Worm (Caenorhabditis elegans) whole organism, L2 larva: Measurements from ENCODE around the gene T15B7.8.

Experiments
- C34F6.9 ChIP-seq: fragments of 150-350 bp; optimal IDR thresholded peaks from 2 replicates; lab custom pipeline; 2014; ENCODE audit warnings: missing biosample characterization, missing genetic modification characterization
- F13H6.1 ChIP-seq: sonication (generic microtip); optimal IDR thresholded peaks from 2 replicates; lab custom pipeline; 2016; ENCODE audit warnings: missing genetic modification characterization, missing compliant biosample characterization
- alr-1 ChIP-seq: fragments of 150-350 bp; optimal IDR thresholded peaks from 2 replicates; lab custom pipeline; 2014; ENCODE audit warnings: missing biosample characterization, missing genetic modification characterization
- aly-2 ChIP-seq: fragments of 150-350 bp; optimal IDR thresholded peaks from 2 replicates; lab custom pipeline; 2014; ENCODE audit warnings: missing biosample characterization, missing genetic modification characterization
- ama-1 ChIP-seq: fragments of 150-350 bp; optimal IDR thresholded peaks from 2 replicates; lab custom pipeline; 2018; ENCODE audit warnings: inconsistent platforms
- ceh-16 ChIP-seq: fragments of 150-350 bp; optimal IDR thresholded peaks from 2 replicates; lab custom pipeline; 2014; ENCODE audit warnings: missing biosample characterization, missing genetic modification characterization
- ceh-82 ChIP-seq: fragments of 150-350 bp; optimal IDR thresholded peaks from 2 replicates; lab custom pipeline; 2014; ENCODE audit warnings: missing biosample characterization, missing genetic modification characterization
- crh-2 ChIP-seq: sonication (generic microtip); optimal IDR thresholded peaks from 2 replicates; lab custom pipeline; 2017; ENCODE audit warnings: missing biosample characterization, missing genetic modification characterization
- elt-3 ChIP-seq: sonication (generic microtip); optimal IDR thresholded peaks from 2 replicates; lab custom pipeline; 2017; ENCODE audit warnings: missing biosample characterization, missing genetic modification characterization
- fos-1 ChIP-seq: fragments of 150-350 bp; optimal IDR thresholded peaks from 2 replicates; lab custom pipeline; 2014; ENCODE audit warnings: missing biosample characterization, missing genetic modification characterization
- gmeb-1 ChIP-seq: fragments of 150-350 bp; optimal IDR thresholded peaks from 2 replicates; lab custom pipeline; 2014; ENCODE audit warnings: missing biosample characterization, missing genetic modification characterization
- lin-11 ChIP-seq: fragments of 150-350 bp; sonication (generic microtip); optimal IDR thresholded peaks from 2 replicates; lab custom pipeline; 2014; ENCODE audit warnings: missing biosample characterization, missing genetic modification characterization, inconsistent platforms, mixed read lengths
- lin-13 ChIP-seq: fragments of 150-350 bp; optimal IDR thresholded peaks from 2 replicates; lab custom pipeline; 2014; ENCODE audit warnings: missing biosample characterization, missing genetic modification reagents, missing genetic modification characterization
- lsy-2 ChIP-seq, 2 experiments: fragments of 150-350 bp in 1 of 2; sonication (generic microtip) in 1 of 2; optimal IDR thresholded peaks; 2 replicates each; lab custom pipeline; 2014 to 2017; ENCODE audit warnings: missing biosample characterization in 2 of 2, missing genetic modification characterization in 2 of 2
- mab-5 ChIP-seq: fragments of 150-350 bp; optimal IDR thresholded peaks from 2 replicates; lab custom pipeline; 2014; ENCODE audit warnings: missing biosample characterization, missing genetic modification characterization
- mbf-1 ChIP-seq: sonication (generic microtip); optimal IDR thresholded peaks from 2 replicates; lab custom pipeline; 2017; ENCODE audit warnings: missing biosample characterization, missing genetic modification characterization
- mdl-1 ChIP-seq, 2 experiments: fragments of 150-350 bp in 1 of 2; sonication (generic microtip) in 1 of 2; optimal IDR thresholded peaks; 2 replicates each; lab custom pipeline; 2017; ENCODE audit warnings: missing biosample characterization in 2 of 2, missing genetic modification characterization in 2 of 2
- nhr-11 ChIP-seq: fragments of 150-350 bp; optimal IDR thresholded peaks from 2 replicates; lab custom pipeline; 2014; ENCODE audit warnings: missing biosample characterization, missing genetic modification characterization
- nhr-12 ChIP-seq: fragments of 150-350 bp; optimal IDR thresholded peaks from 2 replicates; lab custom pipeline; 2014; ENCODE audit warnings: missing biosample characterization, missing genetic modification characterization
- nhr-129 ChIP-seq: fragments of 150-350 bp; optimal IDR thresholded peaks from 2 replicates; lab custom pipeline; 2014; ENCODE audit warnings: missing biosample characterization, missing genetic modification characterization
- nhr-21 ChIP-seq: fragments of 150-350 bp; optimal IDR thresholded peaks from 2 replicates; lab custom pipeline; 2014; ENCODE audit warnings: missing biosample characterization, missing genetic modification characterization
- nhr-23 ChIP-seq: fragments of 150-350 bp; optimal IDR thresholded peaks from 2 replicates; lab custom pipeline; 2014; ENCODE audit warnings: missing biosample characterization, missing genetic modification reagents, missing genetic modification characterization
- nhr-237 ChIP-seq: fragments of 150-350 bp; optimal IDR thresholded peaks from 2 replicates; lab custom pipeline; 2014; ENCODE audit warnings: missing biosample characterization, missing genetic modification characterization
- nhr-25 ChIP-seq: fragments of 150-350 bp; sonication (generic microtip); optimal IDR thresholded peaks from 3 replicates; lab custom pipeline; 2014; ENCODE audit warnings: missing biosample characterization, missing genetic modification characterization
- nhr-6 ChIP-seq: fragments of 150-350 bp; optimal IDR thresholded peaks from 2 replicates; lab custom pipeline; 2014; ENCODE audit warnings: missing biosample characterization, missing genetic modification characterization
- peb-1 ChIP-seq: fragments of 150-350 bp; optimal IDR thresholded peaks from 2 replicates; lab custom pipeline; 2014; ENCODE audit warnings: missing biosample characterization, missing genetic modification characterization
- sem-4 ChIP-seq: fragments of 150-350 bp; optimal IDR thresholded peaks from 2 replicates; lab custom pipeline; 2014; ENCODE audit warnings: missing biosample characterization, missing genetic modification reagents, missing genetic modification characterization
- sma-3 ChIP-seq: sonication (generic microtip); optimal IDR thresholded peaks from 2 replicates; lab custom pipeline; 2016; ENCODE audit warnings: missing genetic modification reagents, missing genetic modification characterization, missing compliant biosample characterization
- sma-9 ChIP-seq, 2 experiments: fragments of 150-350 bp in 1 of 2; sonication (generic microtip) in 1 of 2; optimal IDR thresholded peaks; 2 replicates each; lab custom pipeline; 2014 to 2016; ENCODE audit warnings: missing genetic modification characterization in 2 of 2, mild to moderate bottlenecking in 1 of 2, missing biosample characterization in 1 of 2, missing compliant biosample characterization in 1 of 2, missing genetic modification reagents in 1 of 2, moderate library complexity in 1 of 2
- snpc-4 ChIP-seq: fragments of 150-350 bp; optimal IDR thresholded peaks from 2 replicates; lab custom pipeline; 2014; ENCODE audit warnings: missing biosample characterization, missing genetic modification characterization
- unc-39 ChIP-seq: fragments of 150-350 bp; optimal IDR thresholded peaks from 2 replicates; lab custom pipeline; 2014; ENCODE audit warnings: missing biosample characterization, missing genetic modification characterization
- unc-62 ChIP-seq: fragments of 150-350 bp; optimal IDR thresholded peaks from 2 replicates; lab custom pipeline; 2014; ENCODE audit warnings: missing biosample characterization, missing genetic modification reagents, missing genetic modification characterization
- ztf-1 ChIP-seq: fragments of 200-800 bp; sonication (Bioruptor generic); conservative IDR thresholded peaks from 2 replicates; pipeline ENCODE4 v1.3.6; 2022; ENCODE audit warnings: missing genetic modification characterization, missing compliant biosample characterization
- ztf-11 ChIP-seq: sonication (generic microtip); optimal IDR thresholded peaks from 2 replicates; lab custom pipeline; 2017; ENCODE audit warnings: missing biosample characterization, missing genetic modification characterization
- ztf-4 ChIP-seq: fragments of 150-350 bp; optimal IDR thresholded peaks from 2 replicates; lab custom pipeline; 2014; ENCODE audit warnings: missing biosample characterization, missing genetic modification characterization

The T15B7.8 gene

ce11 chrV:6823432-6823831 is 1.8 kb downstream of the T15B7.8 start:
- TF ChIP-seq crh-2 (tag; lab: Kevin White, UChicago), result peak; percentile 47
- peak; percentile 68 for TF ChIP-seq sma-9 (GFP tag; optimal IDR thresholded peaks at IDR 0.05; lab: Kevin White, UChicago)
- no peak for TF ChIP-seq sma-9 (tag; optimal IDR thresholded peaks at IDR 0.05; lab: Kevin White, UChicago)
- TF ChIP-seq gmeb-1 (tag; lab: Kevin White, UChicago), result no peak
- TF ChIP-seq unc-39 (tag; lab: Kevin White, UChicago), result no peak
- TF ChIP-seq mab-5 (tag; lab: Kevin White, UChicago), result no peak
- peak; percentile 97 for TF ChIP-seq fos-1 (tag; lab: Kevin White, UChicago)
- no peak for TF ChIP-seq nhr-11 (tag; lab: Kevin White, UChicago)
- no peak for TF ChIP-seq nhr-129
- no peak for TF ChIP-seq mbf-1 (tag; lab: Kevin White, UChicago)

ce11 chrV:6828786-6829185 is 7.2 kb downstream of the T15B7.8 start, which contains the start of gene dmsr-15:
dmsr-15 (minus strand) TSS chrV:6828886.
- TF ChIP-seq mdl-1 (tag; optimal IDR thresholded peaks at IDR 0.05; lab: Kevin White, UChicago) (no peak), sma-3 (no peak), ztf-4 (no peak), fos-1 (tag; lab: Kevin White, UChicago) (no peak), nhr-129 (no peak), ceh-16 (no peak), nhr-21 (tag; lab: Kevin White, UChicago) (no peak), mab-5 (tag; lab: Kevin White, UChicago) (no peak), nhr-237 (tag; lab: Kevin White, UChicago) (no peak), elt-3 (tag; lab: Kevin White, UChicago) (no peak), nhr-6 (tag; lab: Kevin White, UChicago) (no peak), sma-9 (GFP tag; optimal IDR thresholded peaks at IDR 0.05; lab: Kevin White, UChicago) (no peak), sma-9 (tag; optimal IDR thresholded peaks at IDR 0.05; lab: Kevin White, UChicago) (no peak), nhr-23 (tag; lab: Kevin White, UChicago) (no peak), nhr-25 (tag; lab: Kevin White, UChicago) (no peak), ceh-82 (tag; lab: Kevin White, UChicago) (no peak), ztf-1 (GFP tag; lab: Robert Waterston, UW) (no peak), gmeb-1 (tag; lab: Kevin White, UChicago) (no peak), C34F6.9 (no peak), snpc-4 (tag; lab: Kevin White, UChicago) (no peak), nhr-11 (tag; lab: Kevin White, UChicago) (no peak)

ce11 chrV:6829404-6829803 is 7.8 kb downstream of the T15B7.8 start, which contains the start of gene col-141:
col-141 (plus strand) TSS chrV:6829704.
- TF ChIP-seq nhr-25 (tag; lab: Kevin White, UChicago) (no peak), peb-1 (tag; lab: Kevin White, UChicago) (no peak), nhr-21 (tag; lab: Kevin White, UChicago) (no peak), sem-4 (no peak), unc-39 (tag; lab: Kevin White, UChicago) (no peak), alr-1 (tag; lab: Kevin White, UChicago) (no peak), ztf-11 (tag; lab: Kevin White, UChicago) (no peak), lin-13 (no peak), ama-1 (lab: Kevin White, UChicago) (no peak), nhr-129 (no peak), mdl-1 (tag; optimal IDR thresholded peaks at IDR 0.05; lab: Kevin White, UChicago) (no peak)

ce11 chrV:6830075-6830474 is 8.5 kb downstream of the T15B7.8 start:
- TF ChIP-seq ztf-11 (tag; lab: Kevin White, UChicago), result no peak
- TF ChIP-seq lsy-2 (tag; optimal IDR thresholded peaks at IDR 0.05; lab: Kevin White, UChicago), result no peak
- TF ChIP-seq nhr-21 (tag; lab: Kevin White, UChicago), result no peak
- TF ChIP-seq nhr-6 (tag; lab: Kevin White, UChicago), result no peak
- no peak for TF ChIP-seq alr-1 (tag; lab: Kevin White, UChicago)
- TF ChIP-seq nhr-129, result no peak
- TF ChIP-seq sem-4, result no peak
- TF ChIP-seq unc-62 (GFP tag; lab: Kevin White, UChicago), result no peak
- no peak for TF ChIP-seq nhr-12 (tag; lab: Kevin White, UChicago)
- no peak for TF ChIP-seq elt-3 (tag; lab: Kevin White, UChicago)
- TF ChIP-seq mbf-1 (tag; lab: Kevin White, UChicago), result no peak
- no peak for TF ChIP-seq crh-2 (tag; lab: Kevin White, UChicago)
- no peak for TF ChIP-seq ceh-16
- TF ChIP-seq nhr-25 (tag; lab: Kevin White, UChicago), result no peak
- no peak for TF ChIP-seq nhr-237 (tag; lab: Kevin White, UChicago)
- no peak for TF ChIP-seq F13H6.1 (tag; lab: Kevin White, UChicago)
- TF ChIP-seq aly-2 (tag; lab: Kevin White, UChicago), result no peak
- TF ChIP-seq sma-3, result no peak
- no peak for TF ChIP-seq mab-5 (tag; lab: Kevin White, UChicago)
- no peak for TF ChIP-seq lin-11 (tag; lab: Kevin White, UChicago)
